Fruit fly (Drosophila melanogaster) Kc167 (cell line): ENCODE results near the gene OdsH.

ENCODE experiments used
- Myc ChIP-seq: fragments of >200 bp; optimal IDR thresholded peaks from 2 replicates; lab custom pipeline; 2017; ENCODE audit warnings: missing external identifiers
- Sin3A ChIP-seq: fragments of >200 bp; optimal IDR thresholded peaks from 2 replicates; lab custom pipeline; 2018; ENCODE audit warnings: missing external identifiers
- h ChIP-seq: fragments of >200 bp; optimal IDR thresholded peaks from 3 replicates; lab custom pipeline; 2018; ENCODE audit warnings: missing external identifiers
- insv ChIP-seq: fragments of >200 bp; optimal IDR thresholded peaks from 3 replicates; lab custom pipeline; 2018; ENCODE audit warnings: missing external identifiers
- psq ChIP-seq: fragments of >200 bp; optimal IDR thresholded peaks from 2 replicates; lab custom pipeline; 2017; ENCODE audit warnings: missing external identifiers
- ttk ChIP-seq: sonication (Bioruptor generic); optimal IDR thresholded peaks from 2 replicates; lab custom pipeline; 2017; ENCODE audit warnings: missing external identifiers

Gene OdsH

dm6 chrX:17850179-17850578 lies 59.4 kb downstream of the OdsH start, which contains the start of the genes CG15814 and Spt7:
Gene CG15814 (minus strand): TSS chrX:17850342.
Gene Spt7 (plus strand): TSS chrX:17850460.
- TF ChIP-seq Sin3A (lab: Kevin White, UChicago) = no peak
- TF ChIP-seq insv = no peak
- no peak for TF ChIP-seq ttk
- no peak for TF ChIP-seq psq (lab: Kevin White, UChicago)
- peak; percentile 22 for TF ChIP-seq h (lab: Kevin White, UChicago)
- no peak for TF ChIP-seq Myc

dm6 chrX:17852457-17852856 lies 61.6 kb downstream of the OdsH start, which contains the start of gene CG32554:
Gene CG32554 (minus strand): TSS chrX:17852685.
- TF ChIP-seq psq (lab: Kevin White, UChicago) (no peak), h (lab: Kevin White, UChicago) (no peak), insv (no peak), ttk (no peak), Sin3A (lab: Kevin White, UChicago) (no peak), Myc (no peak)

dm6 chrX:17856029-17856428 lies 65.2 kb downstream of the OdsH start, which contains the start of gene Mco4:
Gene Mco4 (minus strand): TSS chrX:17856129.
- TF ChIP-seq ttk (no peak), psq (lab: Kevin White, UChicago) (no peak), Myc (no peak), insv (no peak), h (lab: Kevin White, UChicago) (no peak), Sin3A (lab: Kevin White, UChicago) (no peak)

- TF ChIP-seq h (lab: Kevin White, UChicago) (no peak), psq (lab: Kevin White, UChicago) (no peak), Sin3A (lab: Kevin White, UChicago) (no peak), ttk (no peak), insv (no peak), Myc (no peak)
These were observed 65.9 kb downstream of the OdsH start, which contains the start of gene Srx for dm6 chrX:17856458-17857277. Gene Srx (plus strand): TSS chrX:17856974.

- TF ChIP-seq ttk (no peak), Sin3A (lab: Kevin White, UChicago) (no peak), psq (lab: Kevin White, UChicago) (no peak), h (lab: Kevin White, UChicago) (no peak), insv (no peak), Myc (no peak)
These were observed 67.0 kb downstream of the OdsH start for dm6 chrX:17857809-17858208.

- TF ChIP-seq h (lab: Kevin White, UChicago) (no peak), Sin3A (lab: Kevin White, UChicago) (no peak), insv (no peak), ttk (no peak), psq (lab: Kevin White, UChicago) (no peak), Myc (no peak)
These were observed 69.9 kb downstream of the OdsH start, which contains the start of the genes Arp8 and CG6769 for dm6 chrX:17860711-17861110. Gene Arp8 (minus strand): TSS chrX:17860800. Gene CG6769 (plus strand): TSS chrX:17861002.
